Worm (Caenorhabditis elegans): ENCODE measurements around the gene clec-125.

- no peak for TF ChIP-seq sea-2 (GFP tag; optimal IDR thresholded peaks at IDR 0.05)
- no peak for TF ChIP-seq ZK546.5 (tag; optimal IDR thresholded peaks at IDR 0.05)
- no peak for TF ChIP-seq unc-62 (GFP tag; optimal IDR thresholded peaks at IDR 0.05)
- TF ChIP-seq pha-4 (tag; optimal IDR thresholded peaks at IDR 0.05): no peak
- no peak for TF ChIP-seq unc-39 (tag; optimal IDR thresholded peaks at IDR 0.05)
- TF ChIP-seq eor-1 (tag; optimal IDR thresholded peaks at IDR 0.05): no peak
- no peak for TF ChIP-seq ceh-82 (tag; optimal IDR thresholded peaks at IDR 0.05)
- TF ChIP-seq egl-27 (tag; optimal IDR thresholded peaks at IDR 0.05): no peak
- TF ChIP-seq nfya-1 (tag; optimal IDR thresholded peaks at IDR 0.05; ENCODE audit: insufficient read depth): no peak
- no peak for TF ChIP-seq ama-1 (optimal IDR thresholded peaks at IDR 0.05)
- no peak for TF ChIP-seq fkh-10 (GFP tag; optimal IDR thresholded peaks at IDR 0.05)
- TF ChIP-seq nhr-28 (tag; optimal IDR thresholded peaks at IDR 0.05): no peak
- no peak for TF ChIP-seq snpc-4 (tag; optimal IDR thresholded peaks at IDR 0.05)
Observed at ce11 chrII:3481584-3481983, 34.2 kb upstream of the clec-125 start, which contains the start of gene Y49F6B.8.
